Fruit fly (Drosophila melanogaster) whole organism, pupa: ENCODE data around the gene E2f2.

Experiments used
- CG12605 ChIP-seq: fragments of 200-800 bp; sonication (Bioruptor generic); IDR thresholded peaks from 2 replicates; pipeline ENCODE4 v1.3.6; 2022; ENCODE audit warnings: missing biosample characterization, missing genetic modification characterization
- CG32121 ChIP-seq: fragments of 200-800 bp; sonication (Bioruptor generic); IDR thresholded peaks from 2 replicates; pipeline ENCODE4 v1.3.6; 2022; ENCODE audit warnings: missing biosample characterization, missing genetic modification characterization
- CG4496 ChIP-seq: fragments of 200-800 bp; sonication (Bioruptor generic); IDR thresholded peaks from 3 replicates; pipeline ENCODE4 v1.3.6; 2022; ENCODE audit warnings: missing biosample characterization, missing genetic modification characterization
- EcR ChIP-seq: fragments of 200-800 bp; sonication (Bioruptor generic); optimal IDR thresholded peaks from 3 replicates; lab custom pipeline; 2019; ENCODE audit warnings: missing biosample characterization, missing genetic modification characterization, mild to moderate bottlenecking, moderate library complexity, missing genetic modification reagents
- Snoo ChIP-seq: fragments of 200-800 bp; sonication (Bioruptor generic); optimal IDR thresholded peaks from 3 replicates; lab custom pipeline; 2017; ENCODE audit warnings: missing biosample characterization, mild to moderate bottlenecking, missing genetic modification characterization, inconsistent platforms

DNA sequence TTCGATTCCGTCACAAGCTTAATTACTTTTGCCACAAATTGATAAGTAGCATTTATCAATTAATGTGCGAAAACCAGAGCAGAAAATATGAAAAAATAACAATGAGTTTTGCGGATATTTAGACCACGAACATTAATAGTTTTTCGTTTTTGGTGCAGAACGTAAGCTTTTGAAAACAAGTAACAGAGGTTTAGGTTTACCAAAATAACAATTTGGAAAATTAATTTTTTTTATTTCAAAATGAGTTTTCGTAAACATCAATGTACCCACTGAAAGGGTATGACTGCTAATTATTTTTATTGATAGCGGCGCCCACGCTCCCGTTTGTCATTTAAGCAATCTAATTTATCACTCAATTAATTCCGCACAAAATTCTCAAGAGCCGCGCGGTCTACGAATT, 38.8 kb upstream of the E2f2 start:
- TF ChIP-seq Snoo (tag; lab: Kevin White, UChicago) (no peak), CG32121 (GFP tag; lab: Robert Waterston, UW) (no peak), CG4496 (GFP tag; lab: Robert Waterston, UW) (no peak), EcR (GFP tag; lab: Kevin White, UChicago) (no peak), CG12605 (GFP tag; lab: Robert Waterston, UW) (no peak)
